Fruit fly (Drosophila melanogaster): ENCODE data around the gene TfIIFalpha.

Gene TfIIFalpha

DNA sequence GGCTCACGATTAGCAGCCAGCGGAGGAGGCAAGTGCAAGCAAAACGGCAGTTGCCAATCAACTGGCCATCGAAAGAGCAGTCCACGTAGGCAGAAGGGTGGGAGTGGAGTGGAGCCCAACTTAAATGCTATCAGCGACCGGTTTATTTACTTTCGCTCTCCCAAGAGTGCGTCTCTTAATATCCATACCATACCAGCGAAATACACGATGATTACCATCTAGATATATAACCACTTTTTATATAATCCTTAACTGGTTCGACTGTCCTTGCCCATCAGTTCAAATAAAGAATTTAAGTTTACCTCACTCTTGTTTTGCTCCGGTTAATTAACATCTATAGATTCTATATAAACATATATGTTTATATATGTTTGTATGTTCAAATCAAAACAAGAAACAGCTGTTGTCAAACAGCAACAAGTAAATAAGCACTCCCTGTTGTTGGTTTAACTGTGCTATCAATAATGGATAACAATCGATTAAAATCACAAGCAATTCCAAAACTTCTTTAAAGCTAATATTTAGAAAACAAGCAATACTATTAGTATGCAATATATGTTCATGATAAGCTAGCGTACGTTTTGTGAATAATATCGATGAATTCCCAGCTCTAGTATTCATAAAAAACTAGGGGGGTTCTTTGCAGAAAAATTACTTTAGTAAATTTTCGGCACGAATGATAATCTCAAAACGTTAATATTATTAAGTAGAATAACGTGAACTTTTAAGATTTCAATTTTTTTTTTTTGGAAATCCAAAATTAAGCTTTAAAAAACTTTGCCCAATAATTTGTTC, 6.6 kb upstream of the TfIIFalpha start (continued):
- TF ChIP-seq CG7963 (GFP tag; IDR thresholded peaks at IDR 0.05; ENCODE audit: partially characterized antibody): no peak
- peak; percentile 12 for TF ChIP-seq tup (GFP tag; optimal IDR thresholded peaks at IDR 0.05)
- TF ChIP-seq ham (GFP tag; IDR thresholded peaks at IDR 0.05): no peak
- no peak for TF ChIP-seq Sox102F (GFP tag; optimal IDR thresholded peaks at IDR 0.05)
- no peak for TF ChIP-seq ssp (GFP tag; IDR thresholded peaks at IDR 0.05)
- TF ChIP-seq CG7839 (tag; optimal IDR thresholded peaks at IDR 0.05): peak; percentile 34
- no peak for TF ChIP-seq vnd (GFP tag; IDR thresholded peaks at IDR 0.05; ENCODE audit: partially characterized antibody)
- peak; percentile 40 for TF ChIP-seq unpg (GFP tag; optimal IDR thresholded peaks at IDR 0.05)
- no peak; the same call in 1 of the 2 replicates for TF ChIP-seq CG10321 (GFP tag; IDR thresholded peaks at IDR 0.05)
- peak; percentile 6 for TF ChIP-seq CG12219 (GFP tag; optimal IDR thresholded peaks at IDR 0.05)
- no peak for TF ChIP-seq ac (GFP tag; optimal IDR thresholded peaks at IDR 0.05)
- TF ChIP-seq CG43689 (GFP tag; IDR thresholded peaks at IDR 0.05): no peak

dm6 chr3R:6374307-6374574, 6.0 kb upstream of the TfIIFalpha start, which contains the start of gene CG42564:
Gene CG42564, plus strand, starts transcription at chr3R:6374475.
- TF ChIP-seq CG18599 (GFP tag; optimal IDR thresholded peaks at IDR 0.05): no peak
- no peak for TF ChIP-seq sna (GFP tag; IDR thresholded peaks at IDR 0.05; ENCODE audit: partially characterized antibody)
- TF ChIP-seq CG6689 (GFP tag; IDR thresholded peaks at IDR 0.05): no peak
- TF ChIP-seq Vsx1 (GFP tag; optimal IDR thresholded peaks at IDR 0.05): no peak
- TF ChIP-seq sim (GFP tag; IDR thresholded peaks at IDR 0.05): no peak
- no peak for TF ChIP-seq CG8290 (GFP tag; optimal IDR thresholded peaks at IDR 0.05)
- no peak for TF ChIP-seq CG8290 (tag; optimal IDR thresholded peaks at IDR 0.05)
- no peak for TF ChIP-seq Poxn (GFP tag; IDR thresholded peaks at IDR 0.05)
- no peak for TF ChIP-seq cad (GFP tag; optimal IDR thresholded peaks at IDR 0.05)
- peak; percentile 47 for TF ChIP-seq Ets65A (GFP tag)
- TF ChIP-seq Sry-δ (GFP tag; optimal IDR thresholded peaks at IDR 0.05): peak; percentile 2
- no peak for TF ChIP-seq crc (GFP tag; optimal IDR thresholded peaks at IDR 0.05)
- TF ChIP-seq nom (GFP tag; optimal IDR thresholded peaks at IDR 0.05): no peak
- no peak for TF ChIP-seq CG15269 (tag; optimal IDR thresholded peaks at IDR 0.05)
- TF ChIP-seq CG12236 (GFP tag; optimal IDR thresholded peaks at IDR 0.05): no peak
- TF ChIP-seq sqz (GFP tag; optimal IDR thresholded peaks at IDR 0.05): no peak
- no peak for TF ChIP-seq Myb (GFP tag; optimal IDR thresholded peaks at IDR 0.05)
- no peak for TF ChIP-seq Ada2b (GFP tag; IDR thresholded peaks at IDR 0.05)
- TF ChIP-seq Meics (GFP tag; optimal IDR thresholded peaks at IDR 0.05): peak; percentile 75
- TF ChIP-seq CG11560 (tag; IDR thresholded peaks at IDR 0.05): no peak
- no peak for TF ChIP-seq CG1024 (GFP tag; IDR thresholded peaks at IDR 0.05)
- TF ChIP-seq sens (GFP tag): peak; percentile 7
- TF ChIP-seq chinmo (GFP tag; IDR thresholded peaks at IDR 0.05; ENCODE audit: partially characterized antibody): no peak
- TF ChIP-seq CG9609 (GFP tag; optimal IDR thresholded peaks at IDR 0.05): no peak
- TF ChIP-seq CG1529 (GFP tag; optimal IDR thresholded peaks at IDR 0.05): no peak
- no peak for TF ChIP-seq Max (GFP tag; optimal IDR thresholded peaks at IDR 0.05)

- TF ChIP-seq CG12104 (GFP tag; optimal IDR thresholded peaks at IDR 0.05): no peak
- no peak for TF ChIP-seq D (optimal IDR thresholded peaks at IDR 0.05)
- TF ChIP-seq D (GFP tag; optimal IDR thresholded peaks at IDR 0.05): no peak
- no peak for TF ChIP-seq CG2202 (tag; optimal IDR thresholded peaks at IDR 0.05)
- TF ChIP-seq hth (optimal IDR thresholded peaks at IDR 0.05): no peak
- TF ChIP-seq CG10366 (GFP tag; IDR thresholded peaks at IDR 0.05): no peak
- TF ChIP-seq ranshi (GFP tag; IDR thresholded peaks at IDR 0.05): no peak
- no peak for TF ChIP-seq CG18262 (tag; optimal IDR thresholded peaks at IDR 0.05)
- no peak for TF ChIP-seq CTCF (GFP tag; optimal IDR thresholded peaks at IDR 0.05)
- no peak for TF ChIP-seq crol (GFP tag; IDR thresholded peaks at IDR 0.05)
- no peak for TF ChIP-seq gcm2 (GFP tag; optimal IDR thresholded peaks at IDR 0.05)
- TF ChIP-seq NK7.1 (GFP tag; optimal IDR thresholded peaks at IDR 0.05): no peak
- no peak for TF ChIP-seq nom (GFP tag; optimal IDR thresholded peaks at IDR 0.05)
- no peak for TF ChIP-seq CG4854 (GFP tag; optimal IDR thresholded peaks at IDR 0.05)
- TF ChIP-seq B-H2 (GFP tag; optimal IDR thresholded peaks at IDR 0.05): no peak
- no peak for TF ChIP-seq Rx (GFP tag; IDR thresholded peaks at IDR 0.05)
Observed at dm6 chr3R:6375944-6376343, 4.3 kb upstream of the TfIIFalpha start, which contains the start of gene CRAT. Gene CRAT, minus strand, starts transcription at chr3R:6376044.

All from whole organism, embryonic.